Worm (Caenorhabditis elegans): ENCODE measurements around the gene set-21.
A peak's percentile ranks its signal among the peaks of the same experiment; 100 is the strongest.

set-21 gene

DNA sequence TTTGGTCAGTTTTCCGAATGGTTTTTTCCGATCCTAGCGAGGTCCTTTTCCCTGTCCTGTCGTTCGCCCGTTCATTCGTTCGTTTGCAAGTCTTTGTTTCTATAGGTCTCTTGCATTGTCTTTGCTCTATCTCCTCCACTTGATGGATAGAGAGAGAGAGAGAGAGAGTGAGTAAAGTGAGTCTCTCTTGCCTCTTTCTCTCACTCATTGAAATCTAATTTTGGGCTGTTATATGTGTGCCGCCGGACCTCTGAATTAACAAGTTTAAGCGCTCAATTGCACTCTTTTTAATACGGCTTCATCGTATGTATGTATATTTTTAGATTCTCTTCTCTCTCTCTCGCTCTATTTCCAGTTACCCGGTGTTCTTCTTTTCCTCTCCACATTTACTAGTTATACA is 13.2 kb downstream of the set-21 start:
- TF ChIP-seq gei-8 (GFP tag; optimal IDR thresholded peaks at IDR 0.05) (no peak), lsy-2 (tag; optimal IDR thresholded peaks at IDR 0.05) (peak in 1 of 2 experiments; percentile 3), daf-19 (GFP tag; conservative IDR thresholded peaks at IDR 0.05) (no peak), hif-1 (tag; optimal IDR thresholded peaks at IDR 0.05) (no peak), madf-9 (GFP tag; conservative IDR thresholded peaks at IDR 0.05) (no peak), lin-38 (GFP tag; IDR thresholded peaks at IDR 0.05) (no peak), nhr-102 (tag; optimal IDR thresholded peaks at IDR 0.05) (no peak), Y5F2A.4 (GFP tag; optimal IDR thresholded peaks at IDR 0.05) (no peak), mxl-3 (GFP tag; optimal IDR thresholded peaks at IDR 0.05) (no peak), lim-7 (GFP tag; IDR thresholded peaks at IDR 0.05) (0 out of 2 replicates have a peak, but pooled peaks have one; percentile 12), ztf-7 (tag; optimal IDR thresholded peaks at IDR 0.05) (no peak), zip-11 (GFP tag; IDR thresholded peaks at IDR 0.05) (no peak), nhr-11 (tag; optimal IDR thresholded peaks at IDR 0.05) (no peak), nhr-76 (tag; optimal IDR thresholded peaks at IDR 0.05) (no peak), F37D6.2 (tag; optimal IDR thresholded peaks at IDR 0.05) (no peak), T20F7.1 (GFP tag; optimal IDR thresholded peaks at IDR 0.05) (no peak), madf-5 (GFP tag; IDR thresholded peaks at IDR 0.05) (no peak), nhr-77 (tag; optimal IDR thresholded peaks at IDR 0.05) (no peak), arid-1 (GFP tag; conservative IDR thresholded peaks at IDR 0.05) (no peak), nhr-48 (tag; optimal IDR thresholded peaks at IDR 0.05) (no peak), Y105C5A.15 (GFP tag; IDR thresholded peaks at IDR 0.05) (no peak), lin-39 (tag; optimal IDR thresholded peaks at IDR 0.05) (no peak), set-16 (GFP tag; IDR thresholded peaks at IDR 0.05) (no peak), F10B5.3 (tag; optimal IDR thresholded peaks at IDR 0.05) (no peak), pqm-1 (tag; optimal IDR thresholded peaks at IDR 0.05) (no peak), ZK546.5 (tag; optimal IDR thresholded peaks at IDR 0.05) (no peak), ctbp-1 (GFP tag; IDR thresholded peaks at IDR 0.05) (0 out of 2 replicates have a peak, but pooled peaks have one; percentile 41), aly-2 (tag; optimal IDR thresholded peaks at IDR 0.05) (no peak), nhr-42 (GFP tag; IDR thresholded peaks at IDR 0.05) (no peak), ceh-44 (GFP tag; IDR thresholded peaks at IDR 0.05) (no peak), unc-130 (GFP tag; optimal IDR thresholded peaks at IDR 0.05) (no peak), F44E2.7 (GFP tag; IDR thresholded peaks at IDR 0.05) (no peak), F49E8.2 (tag; optimal IDR thresholded peaks at IDR 0.05; ENCODE audit: borderline replicate concordance) (no peak), vab-7 (GFP tag; IDR thresholded peaks at IDR 0.05) (no peak), nhr-10 (tag; optimal IDR thresholded peaks at IDR 0.05) (no peak), dve-1 (tag; optimal IDR thresholded peaks at IDR 0.05; ENCODE audit: insufficient read depth) (no peak), spr-1 (tag; optimal IDR thresholded peaks at IDR 0.05) (no peak), nhr-237 (tag; optimal IDR thresholded peaks at IDR 0.05) (no peak), egl-43 (GFP tag; IDR thresholded peaks at IDR 0.05) (no peak), duxl-1 (tag; optimal IDR thresholded peaks at IDR 0.05; ENCODE audit: poor library complexity) (no peak), ama-1 (optimal IDR thresholded peaks at IDR 0.05) (peak; percentile 33), mes-2 (tag; optimal IDR thresholded peaks at IDR 0.05; ENCODE audit: poor library complexity, severe bottlenecking) (no peak), fkh-10 (GFP tag; optimal IDR thresholded peaks at IDR 0.05) (no peak), mdt-29 (GFP tag; IDR thresholded peaks at IDR 0.05) (no peak), nhr-41 (GFP tag; IDR thresholded peaks at IDR 0.05) (no peak), ZK337.2 (GFP tag; IDR thresholded peaks at IDR 0.05) (no peak), mep-1 (tag; optimal IDR thresholded peaks at IDR 0.05) (peak; percentile 5), zfp-3 (GFP tag; conservative IDR thresholded peaks at IDR 0.05) (no peak), nhr-28 (tag; optimal IDR thresholded peaks at IDR 0.05) (peak; percentile 3), aha-1 (tag) (no peak), tra-1 (GFP tag; IDR thresholded peaks at IDR 0.05) (no peak), mxl-2 (GFP tag; conservative IDR thresholded peaks at IDR 0.05) (no peak), daf-8 (GFP tag; IDR thresholded peaks at IDR 0.05) (no peak)
